Worm (Caenorhabditis elegans) whole organism, midembryonic: ENCODE data around the gene C30B5.2.

Experiments used
- T22C8.4 ChIP-seq: fragments of 200-800 bp; sonication (Bioruptor generic); IDR thresholded peaks from 2 replicates; pipeline ENCODE4 v1.3.6; 2022; ENCODE audit warnings: missing genetic modification characterization, missing compliant biosample characterization
- cog-1 ChIP-seq: sonication (generic microtip); optimal IDR thresholded peaks from 2 replicates; lab custom pipeline; 2016; ENCODE audit warnings: missing genetic modification characterization, missing compliant biosample characterization
- flt-1 ChIP-seq: fragments of 200-800 bp; sonication (Bioruptor generic); IDR thresholded peaks from 2 replicates; pipeline ENCODE4 v1.3.6; 2022; ENCODE audit warnings: missing genetic modification characterization, missing compliant biosample characterization
- klf-2 ChIP-seq: fragments of 200-800 bp; sonication (Bioruptor generic); conservative IDR thresholded peaks from 2 replicates; pipeline ENCODE4 v1.3.6; 2022; ENCODE audit warnings: missing genetic modification reagents, missing genetic modification characterization, missing compliant biosample characterization
- med-1 ChIP-seq: sonication (generic microtip); optimal IDR thresholded peaks from 2 replicates; lab custom pipeline; 2017; ENCODE audit warnings: missing genetic modification characterization, mild to moderate bottlenecking, missing compliant biosample characterization, antibody characterized with exemption, missing genetic modification reagents; ENCODE audit not compliant: insufficient read depth
- ref-1 ChIP-seq: fragments of 200-800 bp; sonication (Bioruptor generic); conservative IDR thresholded peaks from 2 replicates; pipeline ENCODE4 v1.3.6; 2022; ENCODE audit warnings: missing genetic modification reagents, missing genetic modification characterization, missing compliant biosample characterization
- tab-1 ChIP-seq: fragments of 200-800 bp; sonication (Bioruptor generic); IDR thresholded peaks from 2 replicates; pipeline ENCODE4 v1.3.6; 2022; ENCODE audit warnings: missing genetic modification characterization, missing compliant biosample characterization
- ztf-23 ChIP-seq: fragments of 200-800 bp; sonication (Bioruptor generic); IDR thresholded peaks from 2 replicates; pipeline ENCODE4 v1.3.6; 2022; ENCODE audit warnings: missing genetic modification reagents, missing genetic modification characterization, missing compliant biosample characterization
- ztf-29 ChIP-seq: fragments of 200-800 bp; sonication (Bioruptor generic); IDR thresholded peaks from 2 replicates; pipeline ENCODE4 v1.3.6; 2022; ENCODE audit warnings: missing genetic modification reagents, missing genetic modification characterization, missing compliant biosample characterization

DNA sequence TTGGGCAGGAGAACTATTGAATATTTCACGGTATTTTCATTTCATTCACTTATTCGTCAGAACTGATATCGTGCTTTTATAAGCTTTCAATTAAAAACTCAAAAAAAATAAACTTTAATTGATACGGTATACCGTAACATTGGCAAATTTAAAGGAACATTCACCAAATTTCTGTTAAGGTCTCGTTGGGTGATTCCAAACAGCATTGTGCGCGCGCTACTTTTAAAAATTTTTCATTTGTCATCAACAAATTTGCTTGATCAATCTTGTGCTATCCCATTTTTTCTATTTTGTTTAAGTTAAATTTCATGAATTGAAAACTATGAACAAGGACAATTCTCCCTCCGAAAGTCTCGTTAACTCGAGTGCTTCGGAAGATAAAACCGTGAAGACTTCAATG is 1.5 kb downstream of the C30B5.2 start, which contains the start of gene szy-4:
- TF ChIP-seq T22C8.4, result no peak
- TF ChIP-seq ztf-23, result no peak
- TF ChIP-seq med-1 (GFP tag; lab: Kevin White, UChicago), result no peak
- TF ChIP-seq tab-1 (GFP tag; lab: Robert Waterston, UW), result no peak
- no peak for TF ChIP-seq flt-1 (GFP tag; lab: Robert Waterston, UW)
- TF ChIP-seq cog-1 (tag; lab: Kevin White, UChicago), result no peak
- TF ChIP-seq ztf-29, result no peak
- TF ChIP-seq ref-1 (GFP tag; lab: Robert Waterston, UW), result no peak
- TF ChIP-seq klf-2 (GFP tag; lab: Robert Waterston, UW), result no peak
